Worm (Caenorhabditis elegans) whole organism, L4 larva: ENCODE measurements around the gene Y116A8C.33.

Experiments used
- D1046.2 ChIP-seq: fragments of 200-800 bp; sonication (Bioruptor generic); IDR thresholded peaks from 2 replicates; pipeline ENCODE4 v1.3.6; 2022; ENCODE audit warnings: missing genetic modification characterization, missing compliant biosample characterization
- F26F4.8 ChIP-seq: fragments of 200-800 bp; sonication (Bioruptor generic); conservative IDR thresholded peaks from 2 replicates; pipeline ENCODE4 v1.3.6; 2022; ENCODE audit warnings: missing genetic modification characterization, missing compliant biosample characterization
- F49E8.2 ChIP-seq: sonication (generic microtip); optimal IDR thresholded peaks from 2 replicates; lab custom pipeline; 2016; ENCODE audit warnings: missing compliant biosample characterization, mild to moderate bottlenecking, missing genetic modification characterization, borderline replicate concordance
- T26A8.4 ChIP-seq: fragments of 200-800 bp; sonication (Bioruptor generic); IDR thresholded peaks from 2 replicates; pipeline ENCODE4 v1.3.6; 2022; ENCODE audit warnings: missing genetic modification characterization, missing compliant biosample characterization
- ZK546.5 ChIP-seq, 2 experiments: sonication (generic microtip); optimal IDR thresholded peaks; 2 replicates each; lab custom pipeline; 2017; ENCODE audit warnings: missing biosample characterization in 2 of 2, missing genetic modification characterization in 2 of 2
- aha-1 ChIP-seq: fragments of 150-350 bp; peaks from one replicate; lab custom pipeline; 2014; ENCODE audit warnings: missing biosample characterization, missing genetic modification characterization
- ama-1 ChIP-seq: fragments of 150-350 bp; optimal IDR thresholded peaks from 2 replicates; lab custom pipeline; 2014; ENCODE audit warnings: inconsistent platforms, mixed read lengths
- arid-1 ChIP-seq: fragments of 200-800 bp; sonication (Bioruptor generic); conservative IDR thresholded peaks from 2 replicates; pipeline ENCODE4 v1.3.6; 2022; ENCODE audit warnings: missing genetic modification reagents, missing genetic modification characterization, missing compliant biosample characterization
- ceh-28 ChIP-seq: fragments of 150-350 bp; optimal IDR thresholded peaks from 2 replicates; lab custom pipeline; 2014; ENCODE audit warnings: missing biosample characterization, missing genetic modification reagents, missing genetic modification characterization
- ceh-32 ChIP-seq: sonication (generic microtip); optimal IDR thresholded peaks from 2 replicates; lab custom pipeline; 2016; ENCODE audit warnings: mild to moderate bottlenecking, missing genetic modification characterization, missing compliant biosample characterization; ENCODE audit not compliant: poor library complexity
- ceh-44 ChIP-seq: fragments of 200-800 bp; sonication (Bioruptor generic); IDR thresholded peaks from 2 replicates; pipeline ENCODE4 v1.3.6; 2022; ENCODE audit warnings: missing genetic modification reagents, missing genetic modification characterization, missing compliant biosample characterization
- ceh-62 ChIP-seq: sonication (generic microtip); optimal IDR thresholded peaks from 2 replicates; lab custom pipeline; 2017; ENCODE audit warnings: missing biosample characterization, missing genetic modification characterization
- ces-1 ChIP-seq: fragments of 150-350 bp; sonication (generic microtip); optimal IDR thresholded peaks from 4 replicates; lab custom pipeline; 2014; ENCODE audit warnings: missing biosample characterization, missing genetic modification reagents, missing genetic modification characterization
- daf-16 ChIP-seq, 3 experiments: sonication (generic microtip); optimal IDR thresholded peaks; 2 replicates each; lab custom pipeline; 2016 to 2017; ENCODE audit warnings: missing genetic modification characterization in 3 of 3, missing genetic modification reagents in 3 of 3, mild to moderate bottlenecking in 2 of 3, missing compliant biosample characterization in 2 of 3, missing biosample characterization in 1 of 3, moderate library complexity in 1 of 3
- daf-19 ChIP-seq: fragments of 200-800 bp; sonication (Bioruptor generic); conservative IDR thresholded peaks from 2 replicates; pipeline ENCODE4 v1.3.6; 2022; ENCODE audit warnings: missing genetic modification characterization, missing compliant biosample characterization
- dmd-6 ChIP-seq: fragments of 200-800 bp; sonication (Bioruptor generic); IDR thresholded peaks from 2 replicates; pipeline ENCODE4 v1.3.6; 2022; ENCODE audit warnings: missing genetic modification reagents, missing genetic modification characterization, missing compliant biosample characterization
- dmd-8 ChIP-seq: fragments of 200-800 bp; sonication (Bioruptor generic); IDR thresholded peaks from 2 replicates; pipeline ENCODE4 v1.3.6; 2022; ENCODE audit warnings: missing genetic modification characterization, missing compliant biosample characterization
- duxl-1 ChIP-seq: sonication (generic microtip); optimal IDR thresholded peaks from 2 replicates; lab custom pipeline; 2016; ENCODE audit warnings: mild to moderate bottlenecking, missing genetic modification characterization, moderate library complexity, missing compliant biosample characterization; ENCODE audit not compliant: poor library complexity
- dve-1 ChIP-seq: sonication (generic microtip); optimal IDR thresholded peaks from 2 replicates; lab custom pipeline; 2017; ENCODE audit warnings: antibody characterized with exemption, mild to moderate bottlenecking, missing genetic modification characterization, missing compliant biosample characterization; ENCODE audit not compliant: insufficient read depth
- fkh-10 ChIP-seq: fragments of 150-350 bp; optimal IDR thresholded peaks from 2 replicates; lab custom pipeline; 2014; ENCODE audit warnings: missing biosample characterization, missing genetic modification reagents, missing genetic modification characterization
- lim-7 ChIP-seq: fragments of 200-800 bp; sonication (Bioruptor generic); IDR thresholded peaks from 2 replicates; pipeline ENCODE4 v1.3.6; 2022; ENCODE audit warnings: missing genetic modification characterization, missing compliant biosample characterization
- lin-29 ChIP-seq: fragments of 200-800 bp; sonication (Bioruptor generic); IDR thresholded peaks from 2 replicates; pipeline ENCODE4 v1.3.6; 2022; ENCODE audit warnings: missing genetic modification reagents, missing genetic modification characterization, missing compliant biosample characterization
- lin-38 ChIP-seq: fragments of 200-800 bp; sonication (Bioruptor generic); IDR thresholded peaks from 2 replicates; pipeline ENCODE4 v1.3.6; 2022; ENCODE audit warnings: missing genetic modification reagents, missing genetic modification characterization, missing compliant biosample characterization
- mes-2 ChIP-seq: sonication (generic microtip); optimal IDR thresholded peaks from 2 replicates; lab custom pipeline; 2016; ENCODE audit warnings: missing genotype, mild to moderate bottlenecking, missing genetic modification characterization, missing compliant biosample characterization; ENCODE audit not compliant: poor library complexity, severe bottlenecking
- nhr-102 ChIP-seq: sonication (generic microtip); optimal IDR thresholded peaks from 2 replicates; lab custom pipeline; 2016; ENCODE audit warnings: mild to moderate bottlenecking, missing genetic modification characterization, moderate library complexity, missing compliant biosample characterization
- nhr-111 ChIP-seq: fragments of 200-800 bp; sonication (Bioruptor generic); optimal IDR thresholded peaks from 2 replicates; lab custom pipeline; 2018; ENCODE audit warnings: mild to moderate bottlenecking, missing genetic modification characterization, missing compliant biosample characterization
- nhr-6 ChIP-seq: fragments of 150-350 bp; optimal IDR thresholded peaks from 2 replicates; lab custom pipeline; 2014; ENCODE audit warnings: missing biosample characterization, missing genetic modification characterization
- pha-4 ChIP-seq, 2 experiments: fragments of 150-350 bp in 1 of 2; fragments of 200-800 bp in 1 of 2; sonication (Bioruptor generic) in 1 of 2; IDR thresholded peaks in 1 of 2; optimal IDR thresholded peaks in 1 of 2; 2 replicates each; pipeline versions ENCODE4 v1.3.6 to Lab custom; 2014 to 2022; ENCODE audit warnings: missing genetic modification characterization in 2 of 2, missing genetic modification reagents in 2 of 2, missing biosample characterization in 1 of 2, missing compliant biosample characterization in 1 of 2
- rbr-2 ChIP-seq: sonication (generic microtip); optimal IDR thresholded peaks from 2 replicates; lab custom pipeline; 2016; ENCODE audit warnings: missing genotype, missing genetic modification characterization, missing compliant biosample characterization
- spr-3 ChIP-seq: fragments of 200-800 bp; sonication (Bioruptor generic); optimal IDR thresholded peaks from 2 replicates; lab custom pipeline; 2018; ENCODE audit warnings: mild to moderate bottlenecking, missing genetic modification characterization, missing compliant biosample characterization
- tra-1 ChIP-seq: fragments of 200-800 bp; sonication (Bioruptor generic); IDR thresholded peaks from 2 replicates; pipeline ENCODE4 v1.3.6; 2022; ENCODE audit warnings: missing genetic modification reagents, missing genetic modification characterization, missing compliant biosample characterization
- unc-130 ChIP-seq: sonication (generic microtip); optimal IDR thresholded peaks from 2 replicates; lab custom pipeline; 2016; ENCODE audit warnings: missing genetic modification reagents, missing genetic modification characterization, missing compliant biosample characterization
- unc-62 ChIP-seq, 3 experiments: fragments of 150-350 bp in 1 of 3; sonication (generic microtip); optimal IDR thresholded peaks in 2 of 3; peaks in 1 of 3; 1 replicate in 1 of 3; 2 replicates in 2 of 3; lab custom pipeline; 2014 to 2017; ENCODE audit warnings: missing biosample characterization in 3 of 3, missing genetic modification characterization in 3 of 3, missing genetic modification reagents in 3 of 3, missing genotype in 1 of 3
- zfp-2 ChIP-seq: sonication (generic microtip); optimal IDR thresholded peaks from 2 replicates; lab custom pipeline; 2016; ENCODE audit warnings: mild to moderate bottlenecking, missing genetic modification characterization, missing compliant biosample characterization
- zfp-3 ChIP-seq: fragments of 200-800 bp; sonication (Bioruptor generic); conservative IDR thresholded peaks from 2 replicates; pipeline ENCODE4 v1.3.6; 2022; ENCODE audit warnings: missing genetic modification reagents, missing genetic modification characterization, missing compliant biosample characterization

Y116A8C.33 gene

ce11 chrIV:17087384-17088099, 24.4 kb upstream of the Y116A8C.33 start, which contains the start of the genes snx-13 and snr-1 (continued):
- peak; percentile 79; the same call in 1 of the 2 replicates for TF ChIP-seq D1046.2 (GFP tag; lab: Robert Waterston, UW)
- TF ChIP-seq fkh-10 (GFP tag; lab: Kevin White, UChicago): peak; percentile 86
- TF ChIP-seq unc-130 (GFP tag; lab: Kevin White, UChicago): peak; percentile 90
- no peak for TF ChIP-seq ceh-62 (tag; lab: Kevin White, UChicago)
- peak; percentile 84 for TF ChIP-seq ceh-44 (GFP tag; lab: Robert Waterston, UW)
- TF ChIP-seq ces-1 (GFP tag; lab: Kevin White, UChicago): no peak
- TF ChIP-seq daf-19 (GFP tag; lab: Robert Waterston, UW): no peak
- TF ChIP-seq lim-7 (GFP tag; lab: Robert Waterston, UW): no peak
- no peak for TF ChIP-seq lin-29 (GFP tag; lab: Robert Waterston, UW)
- TF ChIP-seq ceh-32: no peak
- peak; percentile 48 for TF ChIP-seq dve-1
- TF ChIP-seq zfp-2 (tag; lab: Kevin White, UChicago): peak; percentile 62
- no peak for TF ChIP-seq nhr-6 (tag; lab: Kevin White, UChicago)
- peak in 1 of 2 experiments; percentile 30 for TF ChIP-seq daf-16 (GFP tag; optimal IDR thresholded peaks at IDR 0.05; lab: Kevin White, UChicago)
- peak; percentile 39 for TF ChIP-seq daf-16 (tag; optimal IDR thresholded peaks at IDR 0.05; lab: Kevin White, UChicago)
- peak; percentile 98 for TF ChIP-seq lin-38 (GFP tag; lab: Robert Waterston, UW)
- no peak for TF ChIP-seq ZK546.5 (tag; optimal IDR thresholded peaks at IDR 0.05; lab: Kevin White, UChicago)
- no peak for TF ChIP-seq F26F4.8 (GFP tag; lab: Robert Waterston, UW)
- TF ChIP-seq nhr-111: no peak
- peak; percentile 38 for TF ChIP-seq nhr-102 (tag; lab: Kevin White, UChicago)
- no peak for TF ChIP-seq tra-1 (GFP tag; lab: Robert Waterston, UW)
- TF ChIP-seq rbr-2: peak; percentile 70
- TF ChIP-seq ceh-28 (tag; lab: Kevin White, UChicago): no peak
- TF ChIP-seq dmd-8 (GFP tag; lab: Robert Waterston, UW): no peak

- peak; percentile 56 for TF ChIP-seq unc-130 (GFP tag; lab: Kevin White, UChicago)
- TF ChIP-seq lin-38 (GFP tag; lab: Robert Waterston, UW): peak; percentile 73
- TF ChIP-seq daf-16 (GFP tag; optimal IDR thresholded peaks at IDR 0.05; lab: Kevin White, UChicago): no peak
- peak; percentile 27 for TF ChIP-seq daf-16 (tag; optimal IDR thresholded peaks at IDR 0.05; lab: Kevin White, UChicago)
- TF ChIP-seq spr-3 (GFP tag; lab: Kevin White, UChicago): no peak
- peak; percentile 79 for TF ChIP-seq F49E8.2 (tag; lab: Kevin White, UChicago)
- TF ChIP-seq T26A8.4 (GFP tag; lab: Robert Waterston, UW): 0 out of 2 replicates have a peak, but pooled peaks have one; percentile 27
- peak; percentile 76 for TF ChIP-seq aha-1
- no peak for TF ChIP-seq ceh-32
- peak; percentile 11; the same call in 1 of the 2 replicates for TF ChIP-seq arid-1 (GFP tag; lab: Robert Waterston, UW)
- TF ChIP-seq zfp-3: 0 out of 2 replicates have a peak, but pooled peaks have one; percentile 17
- TF ChIP-seq mes-2 (tag; lab: Kevin White, UChicago): peak; percentile 23
- no peak for TF ChIP-seq dmd-6
- TF ChIP-seq ama-1: peak; percentile 84
- peak; percentile 9 for TF ChIP-seq rbr-2
Observed at ce11 chrIV:17088849-17089248, 23.1 kb upstream of the Y116A8C.33 start, which contains the start of gene Y116A8C.43. TSS of gene Y116A8C.43 (plus strand) at chrIV:17088851.

- no peak for TF ChIP-seq duxl-1 (tag; lab: Kevin White, UChicago)
- TF ChIP-seq unc-62 (GFP tag; optimal IDR thresholded peaks at IDR 0.05 in 1 of 2; lab: Kevin White, UChicago): peak in 1 of 2 experiments; percentile 25
- TF ChIP-seq unc-62 (tag; optimal IDR thresholded peaks at IDR 0.05; lab: Kevin White, UChicago): no peak
- TF ChIP-seq pha-4 (GFP tag; IDR thresholded peaks at IDR 0.05; lab: Robert Waterston, UW): no peak
- TF ChIP-seq pha-4 (tag; optimal IDR thresholded peaks at IDR 0.05; lab: Kevin White, UChicago): peak; percentile 27
- TF ChIP-seq dve-1: peak; percentile 14
Observed at ce11 chrIV:17093701-17094100, 18.2 kb upstream of the Y116A8C.33 start, which contains the start of gene Y116A8C.29. TSS of gene Y116A8C.29 (plus strand) at chrIV:17094028.
